Fruit fly (Drosophila melanogaster) whole organism, prepupa: ENCODE measurements around the gene Mcm3.

Experiments
- Blimp-1 ChIP-seq: fragments of 200-800 bp; sonication (Bioruptor generic); optimal IDR thresholded peaks from 3 replicates; lab custom pipeline; 2017; ENCODE audit warnings: missing biosample characterization, missing genetic modification characterization, mild to moderate bottlenecking, moderate library complexity, missing genetic modification reagents
- CG10631 ChIP-seq: fragments of 200-800 bp; sonication (Bioruptor generic); optimal IDR thresholded peaks from 2 replicates; lab custom pipeline; 2016; ENCODE audit warnings: missing biosample characterization, missing genetic modification characterization
- CG10669 ChIP-seq: fragments of 200-800 bp; sonication (Bioruptor generic); optimal IDR thresholded peaks from 3 replicates; lab custom pipeline; 2018; ENCODE audit warnings: missing biosample characterization, mild to moderate bottlenecking, missing genetic modification characterization, moderate library complexity
- CG11294 ChIP-seq: fragments of 200-800 bp; sonication (Bioruptor generic); IDR thresholded peaks from 2 replicates; pipeline ENCODE4 v1.3.6; 2022; ENCODE audit warnings: missing biosample characterization, missing genetic modification characterization
- CG11762 ChIP-seq: fragments of 200-800 bp; sonication (Bioruptor generic); optimal IDR thresholded peaks from 3 replicates; lab custom pipeline; 2016; ENCODE audit warnings: missing biosample characterization, missing genetic modification characterization; ENCODE audit not compliant: insufficient read depth
- CG11902 ChIP-seq: fragments of 200-800 bp; sonication (Bioruptor generic); optimal IDR thresholded peaks from 3 replicates; lab custom pipeline; 2016; ENCODE audit warnings: missing biosample characterization, missing genetic modification characterization
- CG15336 ChIP-seq: fragments of 200-800 bp; sonication (Bioruptor generic); IDR thresholded peaks from 2 replicates; pipeline ENCODE4 v1.3.6; 2022; ENCODE audit warnings: missing biosample characterization, missing genetic modification characterization
- CG16779 ChIP-seq: fragments of 200-800 bp; sonication (Bioruptor generic); optimal IDR thresholded peaks from 3 replicates; lab custom pipeline; 2017; ENCODE audit warnings: missing biosample characterization, mild to moderate bottlenecking, missing genetic modification characterization
- CG3032 ChIP-seq: fragments of 200-800 bp; optimal IDR thresholded peaks from 2 replicates; lab custom pipeline; 2019; ENCODE audit warnings: missing biosample characterization, mild to moderate bottlenecking, missing genetic modification characterization, moderate library complexity
- CG31627 ChIP-seq: fragments of 200-800 bp; sonication (Bioruptor generic); optimal IDR thresholded peaks from 3 replicates; lab custom pipeline; 2016; ENCODE audit warnings: missing biosample characterization, missing genetic modification characterization
- CG34406 ChIP-seq: fragments of 200-800 bp; sonication (Bioruptor generic); optimal IDR thresholded peaks from 3 replicates; lab custom pipeline; 2016; ENCODE audit warnings: missing biosample characterization, missing genetic modification characterization
- CG3919 ChIP-seq: fragments of 200-800 bp; sonication (Bioruptor generic); optimal IDR thresholded peaks from 3 replicates; lab custom pipeline; 2016; ENCODE audit warnings: missing biosample characterization, missing genetic modification characterization
- CG4318 ChIP-seq: fragments of 200-800 bp; sonication (Bioruptor generic); optimal IDR thresholded peaks from 3 replicates; lab custom pipeline; 2017; ENCODE audit warnings: missing biosample characterization, mild to moderate bottlenecking, missing genetic modification characterization
- CG6163 ChIP-seq: fragments of 200-800 bp; sonication (Bioruptor generic); IDR thresholded peaks from 3 replicates; pipeline ENCODE4 v1.3.6; 2022; ENCODE audit warnings: missing biosample characterization, missing genetic modification characterization
- CG6276 ChIP-seq: fragments of 200-800 bp; sonication (Bioruptor generic); optimal IDR thresholded peaks from 2 replicates; lab custom pipeline; 2017; ENCODE audit warnings: missing biosample characterization, mild to moderate bottlenecking, missing genetic modification characterization
- CG6792 ChIP-seq: fragments of 200-800 bp; sonication (Bioruptor generic); optimal IDR thresholded peaks from 3 replicates; lab custom pipeline; 2016; ENCODE audit warnings: missing biosample characterization, missing genetic modification characterization
- CG6854 ChIP-seq: fragments of 200-800 bp; sonication (Bioruptor generic); optimal IDR thresholded peaks from 2 replicates; lab custom pipeline; 2017; ENCODE audit warnings: missing biosample characterization, mild to moderate bottlenecking, missing genetic modification characterization
- CG8119 ChIP-seq: fragments of 200-800 bp; sonication (Bioruptor generic); IDR thresholded peaks from 3 replicates; pipeline ENCODE4 v1.3.6; 2022; ENCODE audit warnings: missing biosample characterization, missing genetic modification characterization
- CG8319 ChIP-seq: fragments of 200-800 bp; sonication (Bioruptor generic); optimal IDR thresholded peaks from 3 replicates; lab custom pipeline; 2016; ENCODE audit warnings: missing biosample characterization, missing genetic modification characterization
- CG9139 ChIP-seq: fragments of 200-800 bp; sonication (Bioruptor generic); optimal IDR thresholded peaks from 3 replicates; lab custom pipeline; 2017; ENCODE audit warnings: missing biosample characterization, mild to moderate bottlenecking, missing genetic modification characterization
- Eip75B ChIP-seq: fragments of 200-800 bp; sonication (Bioruptor generic); optimal IDR thresholded peaks from 3 replicates; lab custom pipeline; 2016; ENCODE audit warnings: missing biosample characterization, missing genetic modification characterization
- Eip78C ChIP-seq: fragments of 200-800 bp; sonication (Bioruptor generic); peaks from one replicate; lab custom pipeline; 2016; ENCODE audit warnings: missing biosample characterization, missing genetic modification characterization
- Ets21C ChIP-seq: fragments of 200-800 bp; sonication (Bioruptor generic); optimal IDR thresholded peaks from 3 replicates; lab custom pipeline; 2016; ENCODE audit warnings: missing biosample characterization, missing genetic modification characterization
- Gug ChIP-seq: fragments of 200-800 bp; sonication (Bioruptor generic); IDR thresholded peaks from 2 replicates; pipeline ENCODE4 v1.3.6; 2022; ENCODE audit warnings: missing biosample characterization, missing genetic modification characterization
- Hr38 ChIP-seq: sonication (Bioruptor generic); optimal IDR thresholded peaks from 2 replicates; lab custom pipeline; 2016; ENCODE audit warnings: missing biosample characterization, missing genetic modification characterization
- Hr39 ChIP-seq: fragments of 200-800 bp; sonication (Bioruptor generic); optimal IDR thresholded peaks from 2 replicates; lab custom pipeline; 2016; ENCODE audit warnings: missing biosample characterization, missing genetic modification characterization
- Lpt ChIP-seq: fragments of 200-800 bp; sonication (Bioruptor generic); optimal IDR thresholded peaks from 3 replicates; lab custom pipeline; 2016; ENCODE audit warnings: missing biosample characterization, missing genetic modification characterization
- Met ChIP-seq: fragments of 200-800 bp; sonication (Bioruptor generic); optimal IDR thresholded peaks from 3 replicates; lab custom pipeline; 2016; ENCODE audit warnings: missing biosample characterization, missing genetic modification characterization
- OdsH ChIP-seq: fragments of 200-800 bp; sonication (Bioruptor generic); optimal IDR thresholded peaks from 3 replicates; lab custom pipeline; 2016; ENCODE audit warnings: missing biosample characterization, missing genetic modification characterization
- Smox ChIP-seq: fragments of 200-800 bp; sonication (Bioruptor generic); optimal IDR thresholded peaks from 3 replicates; lab custom pipeline; 2016; ENCODE audit warnings: missing biosample characterization, missing genetic modification characterization
- Sox102F ChIP-seq: fragments of 200-800 bp; sonication (Bioruptor generic); optimal IDR thresholded peaks from 2 replicates; lab custom pipeline; 2016; ENCODE audit warnings: missing biosample characterization, mild to moderate bottlenecking, missing genetic modification characterization
- achi ChIP-seq: fragments of 200-800 bp; sonication (Bioruptor generic); optimal IDR thresholded peaks from 3 replicates; lab custom pipeline; 2016; ENCODE audit warnings: missing biosample characterization, missing genetic modification characterization
- cyc ChIP-seq: fragments of 200-800 bp; sonication (Bioruptor generic); optimal IDR thresholded peaks from 3 replicates; lab custom pipeline; 2016; ENCODE audit warnings: missing biosample characterization, missing genetic modification characterization
- dsx ChIP-seq: fragments of 200-800 bp; optimal IDR thresholded peaks from 3 replicates; lab custom pipeline; 2019; ENCODE audit warnings: missing biosample characterization, mild to moderate bottlenecking, missing genetic modification characterization, moderate library complexity; ENCODE audit not compliant: poor library complexity, severe bottlenecking
- eg ChIP-seq: fragments of 200-800 bp; sonication (Bioruptor generic); IDR thresholded peaks from 3 replicates; pipeline ENCODE4 v1.3.6; 2022; ENCODE audit warnings: missing biosample characterization, missing genetic modification characterization
- esn ChIP-seq: fragments of 200-800 bp; sonication (Bioruptor generic); optimal IDR thresholded peaks from 2 replicates; lab custom pipeline; 2016; ENCODE audit warnings: missing biosample characterization, mild to moderate bottlenecking, missing genetic modification characterization, moderate library complexity
- fd59A ChIP-seq: fragments of 200-800 bp; sonication (Bioruptor generic); optimal IDR thresholded peaks from 2 replicates; lab custom pipeline; 2017; ENCODE audit warnings: missing biosample characterization, mild to moderate bottlenecking, missing genetic modification characterization, missing genetic modification reagents
- fd85E ChIP-seq: fragments of 200-800 bp; sonication (Bioruptor generic); optimal IDR thresholded peaks from 3 replicates; lab custom pipeline; 2016; ENCODE audit warnings: missing biosample characterization, missing genetic modification characterization
- fkh ChIP-seq: fragments of 200-800 bp; sonication (Bioruptor generic); optimal IDR thresholded peaks from 3 replicates; lab custom pipeline; 2017; ENCODE audit warnings: missing biosample characterization, mild to moderate bottlenecking, missing genetic modification characterization, moderate library complexity
- net ChIP-seq: fragments of 200-800 bp; sonication (Bioruptor generic); optimal IDR thresholded peaks from 3 replicates; lab custom pipeline; 2016; ENCODE audit warnings: missing biosample characterization, missing genetic modification characterization
- pdm3 ChIP-seq: fragments of 200-800 bp; sonication (Bioruptor generic); optimal IDR thresholded peaks from 3 replicates; lab custom pipeline; 2016; ENCODE audit warnings: missing biosample characterization, missing genetic modification characterization
- salr ChIP-seq, 2 experiments: fragments of 200-800 bp; sonication (Bioruptor generic); optimal IDR thresholded peaks; 3 replicates each; lab custom pipeline; 2016 to 2018; ENCODE audit warnings: missing biosample characterization in 2 of 2, missing genetic modification characterization in 2 of 2, mild to moderate bottlenecking in 1 of 2
- spab ChIP-seq: fragments of 200-800 bp; sonication (Bioruptor generic); optimal IDR thresholded peaks from 2 replicates; lab custom pipeline; 2017; ENCODE audit warnings: missing biosample characterization, mild to moderate bottlenecking, missing genetic modification characterization, missing genetic modification reagents
- svp ChIP-seq: fragments of 200-800 bp; sonication (Bioruptor generic); peaks from one replicate; lab custom pipeline; 2016; ENCODE audit warnings: missing biosample characterization, missing genetic modification characterization
- topi ChIP-seq: fragments of 200-800 bp; sonication (Bioruptor generic); optimal IDR thresholded peaks from 3 replicates; lab custom pipeline; 2016; ENCODE audit warnings: missing biosample characterization, missing genetic modification characterization
- vri ChIP-seq: fragments of 200-800 bp; sonication (Bioruptor generic); optimal IDR thresholded peaks from 3 replicates; lab custom pipeline; 2016; ENCODE audit warnings: missing biosample characterization, mild to moderate bottlenecking, missing genetic modification characterization

Mcm3 gene

dm6 chrX:5329266-5329898 lies 5.7 kb downstream of the Mcm3 start, which contains the start of the genes CG3309 and XRCC1 (continued):
- TF ChIP-seq vri (GFP tag; lab: Kevin White, UChicago): no peak
- peak; percentile 1 for TF ChIP-seq CG6792 (GFP tag; lab: Kevin White, UChicago)
- peak; percentile 22 for TF ChIP-seq net (GFP tag; lab: Kevin White, UChicago)
- TF ChIP-seq CG10631 (GFP tag; lab: Kevin White, UChicago): peak; percentile 49
- TF ChIP-seq Gug (GFP tag; lab: Robert Waterston, UW): peak; percentile 21; the same call in 1 of the 2 replicates
- TF ChIP-seq Ets21C (GFP tag; lab: Kevin White, UChicago): peak; percentile 21
- peak; percentile 33 for TF ChIP-seq pdm3 (GFP tag; lab: Kevin White, UChicago)
- TF ChIP-seq CG4318: no peak
- peak; percentile 61 for TF ChIP-seq esn (GFP tag; lab: Kevin White, UChicago)
- peak; percentile 5 for TF ChIP-seq Lpt (GFP tag; lab: Kevin White, UChicago)
- TF ChIP-seq Smox (GFP tag; lab: Kevin White, UChicago): peak; percentile 48
- peak; percentile 60 for TF ChIP-seq fkh (GFP tag; lab: Kevin White, UChicago)
- 0 out of 3 replicates have a peak, but pooled peaks have one; percentile 29 for TF ChIP-seq CG8119 (GFP tag; lab: Robert Waterston, UW)
- no peak for TF ChIP-seq CG6276 (GFP tag; lab: Kevin White, UChicago)
- peak; percentile 98 for TF ChIP-seq Blimp-1 (GFP tag; lab: Kevin White, UChicago)
- peak; percentile 52 for TF ChIP-seq topi (GFP tag; lab: Kevin White, UChicago)
- TF ChIP-seq svp (GFP tag; lab: Kevin White, UChicago): no peak
- TF ChIP-seq CG15336 (GFP tag; lab: Robert Waterston, UW): peak; percentile 40; the same call in 1 of the 2 replicates
- peak; percentile 60 for TF ChIP-seq CG6163
- TF ChIP-seq CG31627 (GFP tag; lab: Kevin White, UChicago): peak; percentile 33
- peak; percentile 60 for TF ChIP-seq achi
- no peak for TF ChIP-seq CG11762 (GFP tag; lab: Kevin White, UChicago)
- TF ChIP-seq fd59A (GFP tag; lab: Kevin White, UChicago): no peak
- no peak for TF ChIP-seq CG16779
- peak; percentile 8 for TF ChIP-seq dsx (GFP tag; lab: Kevin White, UChicago)
- TF ChIP-seq CG10669 (GFP tag; lab: Kevin White, UChicago): peak; percentile 17
- TF ChIP-seq CG34406 (GFP tag; lab: Kevin White, UChicago): peak; percentile 29
- no peak for TF ChIP-seq Hr38 (GFP tag; lab: Kevin White, UChicago)

DNA sequence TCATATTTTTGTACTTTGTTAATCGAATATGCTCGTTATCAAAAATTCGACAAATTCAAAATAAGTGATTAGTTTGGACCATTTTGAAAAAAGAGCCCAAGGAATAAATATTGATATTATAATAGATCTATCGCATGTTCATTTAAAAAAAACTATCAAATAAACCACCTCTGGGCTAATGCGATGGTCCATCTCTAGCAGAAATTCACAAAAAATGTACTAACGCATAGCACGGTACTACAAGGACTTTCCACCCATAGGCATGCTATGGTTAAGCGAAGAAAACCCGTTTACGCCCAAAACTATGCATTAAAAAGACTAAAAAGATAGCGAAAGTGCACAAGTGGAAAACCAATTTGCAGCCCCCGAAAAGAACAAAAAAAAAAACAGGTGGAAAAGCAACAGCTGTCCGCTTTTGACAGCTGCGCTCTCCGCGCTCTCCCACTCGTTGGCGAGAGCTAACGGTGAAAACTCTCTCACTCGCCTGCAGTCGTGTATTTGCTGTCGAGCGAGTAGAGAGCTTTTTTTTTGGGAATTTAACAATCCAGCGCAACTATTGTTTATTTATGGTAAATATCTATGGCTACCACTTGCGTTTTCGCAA lies 8.7 kb downstream of the Mcm3 start, which contains the start of gene CanB:
Gene CanB (plus strand): TSS at position 241 of the 604 bp plus-strand sequence.
- no peak for TF ChIP-seq vri (GFP tag; lab: Kevin White, UChicago)
- TF ChIP-seq fd59A (GFP tag; lab: Kevin White, UChicago): no peak
- peak; percentile 9 for TF ChIP-seq Smox (GFP tag; lab: Kevin White, UChicago)
- no peak for TF ChIP-seq CG9139
- no peak for TF ChIP-seq dsx (GFP tag; lab: Kevin White, UChicago)
- TF ChIP-seq CG11294 (GFP tag; lab: Robert Waterston, UW): no peak
- no peak for TF ChIP-seq CG3032 (tag; lab: Kevin White, UChicago)
- TF ChIP-seq OdsH (GFP tag; lab: Kevin White, UChicago): peak; percentile 9
- TF ChIP-seq topi (GFP tag; lab: Kevin White, UChicago): peak; percentile 24
- no peak for TF ChIP-seq spab
- TF ChIP-seq eg (GFP tag; lab: Robert Waterston, UW): 0 out of 3 replicates have a peak, but pooled peaks have one; percentile 18
- TF ChIP-seq Eip75B (GFP tag; lab: Kevin White, UChicago): no peak
- no peak for TF ChIP-seq salr (GFP tag; optimal IDR thresholded peaks at IDR 0.05; lab: Kevin White, UChicago)
- TF ChIP-seq cyc (GFP tag; lab: Kevin White, UChicago): peak; percentile 27
- no peak for TF ChIP-seq fkh (GFP tag; lab: Kevin White, UChicago)
- TF ChIP-seq CG6792 (GFP tag; lab: Kevin White, UChicago): peak; percentile 20
- TF ChIP-seq achi: peak; percentile 24
- TF ChIP-seq CG11902 (GFP tag; lab: Kevin White, UChicago): no peak
- TF ChIP-seq CG10669 (GFP tag; lab: Kevin White, UChicago): no peak
- peak; percentile 25 for TF ChIP-seq CG31627 (GFP tag; lab: Kevin White, UChicago)
- TF ChIP-seq CG6163: no peak
- peak; percentile 20 for TF ChIP-seq Met (GFP tag; lab: Kevin White, UChicago)
- peak; percentile 52 for TF ChIP-seq CG10631 (GFP tag; lab: Kevin White, UChicago)
- no peak for TF ChIP-seq CG6854
- peak; percentile 30 for TF ChIP-seq Sox102F
- peak; percentile 47 for TF ChIP-seq CG3919 (GFP tag; lab: Kevin White, UChicago)
- no peak for TF ChIP-seq CG8319 (GFP tag; lab: Kevin White, UChicago)
- peak; percentile 23 for TF ChIP-seq Hr39 (GFP tag; lab: Kevin White, UChicago)
- peak; percentile 47 for TF ChIP-seq esn (GFP tag; lab: Kevin White, UChicago)
- TF ChIP-seq fd85E (GFP tag; lab: Kevin White, UChicago): no peak
- peak; percentile 78 for TF ChIP-seq Eip78C (GFP tag; lab: Kevin White, UChicago)
